Worm (Caenorhabditis elegans) whole organism, early embryonic: Measurements from ENCODE around the gene C06A12.8.

Source experiments
- B0310.2 ChIP-seq: sonication (generic microtip); optimal IDR thresholded peaks from 2 replicates; lab custom pipeline; 2016; ENCODE audit warnings: mild to moderate bottlenecking, missing genetic modification characterization, missing compliant biosample characterization
- F13C5.2 ChIP-seq: sonication (generic microtip); optimal IDR thresholded peaks from 2 replicates; lab custom pipeline; 2017; ENCODE audit warnings: mild to moderate bottlenecking, missing genetic modification characterization, inconsistent platforms, missing compliant biosample characterization
- aly-1 ChIP-seq: sonication (generic microtip); optimal IDR thresholded peaks from 2 replicates; lab custom pipeline; 2016; ENCODE audit warnings: missing genetic modification characterization, missing compliant biosample characterization
- ama-1 ChIP-seq: fragments of 150-350 bp; optimal IDR thresholded peaks from 2 replicates; lab custom pipeline; 2014
- ceh-13 ChIP-seq: fragments of 200-800 bp; sonication (Bioruptor generic); optimal IDR thresholded peaks from 2 replicates; lab custom pipeline; 2018; ENCODE audit warnings: mild to moderate bottlenecking, missing genetic modification characterization, missing compliant biosample characterization
- ceh-36 ChIP-seq: sonication (generic microtip); optimal IDR thresholded peaks from 2 replicates; lab custom pipeline; 2016; ENCODE audit warnings: missing genetic modification characterization, inconsistent platforms, missing compliant biosample characterization
- ets-7 ChIP-seq: sonication (generic microtip); optimal IDR thresholded peaks from 2 replicates; lab custom pipeline; 2016; ENCODE audit warnings: missing genotype, missing genetic modification characterization, missing compliant biosample characterization
- flt-1 ChIP-seq: fragments of 200-800 bp; sonication (Bioruptor generic); IDR thresholded peaks from 2 replicates; pipeline ENCODE4 v1.3.6; 2022; ENCODE audit warnings: missing genetic modification characterization, missing compliant biosample characterization
- hmbx-1 ChIP-seq: sonication (generic microtip); optimal IDR thresholded peaks from 2 replicates; lab custom pipeline; 2016; ENCODE audit warnings: mild to moderate bottlenecking, missing genetic modification characterization, missing compliant biosample characterization
- hmg-4 ChIP-seq: fragments of 200-800 bp; sonication (Bioruptor generic); optimal IDR thresholded peaks from 2 replicates; lab custom pipeline; 2018; ENCODE audit warnings: mild to moderate bottlenecking, missing genetic modification characterization, missing compliant biosample characterization
- hnd-1 ChIP-seq: sonication (generic microtip); optimal IDR thresholded peaks from 2 replicates; lab custom pipeline; 2016; ENCODE audit warnings: missing genetic modification characterization, missing compliant biosample characterization
- pes-1 ChIP-seq: fragments of 200-800 bp; sonication (Bioruptor generic); IDR thresholded peaks from 2 replicates; pipeline ENCODE4 v1.3.6; 2022; ENCODE audit warnings: missing genetic modification reagents, missing genetic modification characterization, missing compliant biosample characterization
- scrt-1 ChIP-seq: fragments of 200-800 bp; sonication (Bioruptor generic); IDR thresholded peaks from 2 replicates; pipeline ENCODE4 v1.3.6; 2022; ENCODE audit warnings: missing genetic modification characterization, missing compliant biosample characterization
- sea-1 ChIP-seq: fragments of 200-800 bp; sonication (Bioruptor generic); conservative IDR thresholded peaks from 2 replicates; pipeline ENCODE4 v1.3.6; 2022; ENCODE audit warnings: missing genetic modification characterization, missing compliant biosample characterization
- tbx-11 ChIP-seq: fragments of 200-800 bp; sonication (Bioruptor generic); IDR thresholded peaks from 2 replicates; pipeline ENCODE4 v1.3.6; 2022; ENCODE audit warnings: missing genetic modification characterization, missing compliant biosample characterization
- tbx-37 ChIP-seq: fragments of 200-800 bp; sonication (Bioruptor generic); conservative IDR thresholded peaks from 2 replicates; pipeline ENCODE4 v1.3.6; 2022; ENCODE audit warnings: missing genetic modification reagents, missing genetic modification characterization, missing compliant biosample characterization

C06A12.8 gene

DNA sequence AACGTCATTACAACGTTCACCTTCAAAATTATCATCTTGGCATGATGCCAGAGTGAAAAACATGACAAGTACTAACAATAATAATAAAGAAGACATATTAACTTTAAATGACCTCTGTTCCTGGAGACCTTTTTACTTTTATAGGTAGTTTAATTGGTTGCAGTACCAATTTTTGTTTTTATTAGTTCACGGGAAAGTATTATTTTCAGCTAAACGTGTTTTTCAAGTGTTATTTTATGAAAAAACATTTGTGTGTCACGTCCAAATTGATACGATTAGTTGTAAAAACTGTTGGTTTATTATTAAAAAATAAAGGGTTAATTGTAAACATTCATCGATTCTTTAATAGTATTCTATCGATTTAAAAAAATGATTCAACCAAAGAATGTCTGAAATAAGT is 38.6 kb downstream of the C06A12.8 start, which contains the start of gene grl-24:
Gene grl-24 (minus strand): TSS at position 101 of the 400 bp plus-strand sequence.
- no peak for TF ChIP-seq ceh-36 (tag; lab: Kevin White, UChicago)
- TF ChIP-seq B0310.2 (tag; lab: Kevin White, UChicago) = no peak
- TF ChIP-seq hmg-4 (GFP tag; lab: Kevin White, UChicago) = no peak
- TF ChIP-seq scrt-1 (GFP tag; lab: Robert Waterston, UW) = no peak
- TF ChIP-seq flt-1 (GFP tag; lab: Robert Waterston, UW) = no peak
- TF ChIP-seq ama-1 (lab: Kevin White, UChicago) = no peak
- no peak for TF ChIP-seq tbx-37 (GFP tag; lab: Robert Waterston, UW)
- no peak for TF ChIP-seq F13C5.2 (tag; lab: Kevin White, UChicago)
- no peak for TF ChIP-seq pes-1 (GFP tag; lab: Robert Waterston, UW)

DNA sequence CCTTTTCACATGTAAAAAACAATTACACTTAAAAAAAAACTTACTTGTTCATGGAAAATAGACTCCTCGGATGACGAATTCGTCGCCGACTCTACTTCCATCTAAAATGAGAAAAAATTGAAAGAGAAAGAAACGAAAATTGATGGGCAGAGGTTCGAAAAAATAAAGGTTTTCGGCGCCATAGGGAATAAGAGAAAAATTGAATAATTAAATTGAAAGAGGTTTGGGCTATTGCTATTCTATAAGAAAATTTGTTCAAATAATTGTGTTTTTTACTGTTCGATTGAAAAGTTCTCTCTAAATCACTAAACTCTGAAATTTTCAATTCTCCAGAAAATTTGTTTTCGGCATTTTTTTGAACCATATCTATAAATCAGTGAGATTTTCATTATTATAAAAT is 46.1 kb downstream of the C06A12.8 start, which contains the start of gene rabr-2:
Gene rabr-2 (minus strand): TSS at position 101 of the 400 bp plus-strand sequence.
- TF ChIP-seq tbx-11 (GFP tag; lab: Robert Waterston, UW) (no peak), tbx-37 (GFP tag; lab: Robert Waterston, UW) (no peak), B0310.2 (tag; lab: Kevin White, UChicago) (no peak), hnd-1 (tag; lab: Kevin White, UChicago) (no peak), ceh-36 (tag; lab: Kevin White, UChicago) (no peak), hmbx-1 (tag; lab: Kevin White, UChicago) (no peak), sea-1 (GFP tag; lab: Robert Waterston, UW) (no peak), pes-1 (GFP tag; lab: Robert Waterston, UW) (no peak), ceh-13 (GFP tag; lab: Kevin White, UChicago) (no peak), aly-1 (tag; lab: Kevin White, UChicago) (no peak), ama-1 (lab: Kevin White, UChicago) (no peak), ets-7 (tag; lab: Kevin White, UChicago) (no peak)
